Worm (Caenorhabditis elegans): ENCODE results near the gene C02B10.3.

ce11 chrIV:5101945-5102344, 1.1 kb downstream of the C02B10.3 start:
- no peak for TF ChIP-seq nhr-77 (tag; optimal IDR thresholded peaks at IDR 0.05)
- TF ChIP-seq elt-2 (tag; optimal IDR thresholded peaks at IDR 0.05), result no peak
- TF ChIP-seq pqm-1 (tag; optimal IDR thresholded peaks at IDR 0.05), result no peak
- TF ChIP-seq snu-23 (GFP tag; optimal IDR thresholded peaks at IDR 0.05), result no peak

All from whole organism, L1 larva.